Worm (Caenorhabditis elegans): ENCODE measurements around the gene Y55F3AM.13.

DNA sequence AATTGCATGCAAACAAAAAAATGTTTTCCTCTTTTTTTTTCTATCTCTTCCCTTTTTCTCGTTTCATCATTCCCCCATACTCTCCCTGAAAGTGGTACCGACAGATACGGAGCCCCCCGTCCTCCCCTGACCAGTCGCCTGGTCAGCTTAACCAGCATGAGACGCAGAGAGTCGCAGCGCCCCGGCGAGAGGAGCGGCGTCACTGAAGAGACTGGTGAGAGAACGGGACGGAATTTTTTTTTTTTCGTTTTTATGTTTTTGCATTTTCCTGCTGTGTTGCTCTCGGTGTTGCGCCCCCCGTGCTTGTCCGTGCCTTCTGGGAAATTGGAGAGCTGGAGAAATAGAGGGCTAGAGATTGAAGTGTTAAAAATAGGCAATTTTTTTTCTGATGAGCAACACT is 14.3 kb upstream of the Y55F3AM.13 start:
- TF ChIP-seq mls-2 (tag; optimal IDR thresholded peaks at IDR 0.05) (no peak), ceh-43 (GFP tag; optimal IDR thresholded peaks at IDR 0.05) (no peak), tbx-8 (GFP tag; optimal IDR thresholded peaks at IDR 0.05) (no peak), blmp-1 (tag; optimal IDR thresholded peaks at IDR 0.05) (no peak), mep-1 (tag; optimal IDR thresholded peaks at IDR 0.05) (no peak), nhr-12 (tag; optimal IDR thresholded peaks at IDR 0.05) (no peak), M03D4.4 (tag; optimal IDR thresholded peaks at IDR 0.05) (no peak), elt-1 (tag; optimal IDR thresholded peaks at IDR 0.05; ENCODE audit: borderline replicate concordance, insufficient read depth) (no peak), nhr-76 (tag; optimal IDR thresholded peaks at IDR 0.05) (no peak), bed-3 (GFP tag; optimal IDR thresholded peaks at IDR 0.05) (no peak)
